Worm (Caenorhabditis elegans) whole organism, L4 larva: ENCODE results near the gene Y38E10A.17.
A peak's percentile ranks its signal among the peaks of the same experiment; 100 is the strongest.

Experiments
- F10B5.3 ChIP-seq: sonication (generic microtip); optimal IDR thresholded peaks from 2 replicates; lab custom pipeline; 2016; ENCODE audit warnings: mild to moderate bottlenecking, missing genetic modification characterization, missing compliant biosample characterization
- F26F4.8 ChIP-seq: fragments of 200-800 bp; sonication (Bioruptor generic); conservative IDR thresholded peaks from 2 replicates; pipeline ENCODE4 v1.3.6; 2022; ENCODE audit warnings: missing genetic modification characterization, missing compliant biosample characterization
- F44E2.7 ChIP-seq: fragments of 200-800 bp; sonication (Bioruptor generic); IDR thresholded peaks from 2 replicates; pipeline ENCODE4 v2.1.2; 2022; ENCODE audit warnings: missing genetic modification characterization, missing compliant biosample characterization
- R02D3.7 ChIP-seq: fragments of 150-350 bp; sonication (generic microtip); optimal IDR thresholded peaks from 3 replicates; lab custom pipeline; 2014; ENCODE audit warnings: missing biosample characterization, missing genetic modification characterization
- Y105C5A.15 ChIP-seq: fragments of 200-800 bp; sonication (Bioruptor generic); IDR thresholded peaks from 2 replicates; pipeline ENCODE4 v1.3.6; 2022; ENCODE audit warnings: missing genetic modification characterization, missing compliant biosample characterization
- Y48G9A.11 ChIP-seq: fragments of 200-800 bp; sonication (Bioruptor generic); IDR thresholded peaks from 2 replicates; pipeline ENCODE4 v1.3.6; 2022; ENCODE audit warnings: missing genetic modification reagents, missing genetic modification characterization, missing compliant biosample characterization
- aha-1 ChIP-seq: fragments of 150-350 bp; peaks from one replicate; lab custom pipeline; 2014; ENCODE audit warnings: missing biosample characterization, missing genetic modification characterization
- aly-2 ChIP-seq: sonication (generic microtip); optimal IDR thresholded peaks from 2 replicates; lab custom pipeline; 2018; ENCODE audit warnings: missing biosample characterization, missing genetic modification characterization
- ceh-28 ChIP-seq: fragments of 150-350 bp; optimal IDR thresholded peaks from 2 replicates; lab custom pipeline; 2014; ENCODE audit warnings: missing biosample characterization, missing genetic modification reagents, missing genetic modification characterization
- ceh-44 ChIP-seq: fragments of 200-800 bp; sonication (Bioruptor generic); IDR thresholded peaks from 2 replicates; pipeline ENCODE4 v1.3.6; 2022; ENCODE audit warnings: missing genetic modification reagents, missing genetic modification characterization, missing compliant biosample characterization
- ceh-62 ChIP-seq: sonication (generic microtip); optimal IDR thresholded peaks from 2 replicates; lab custom pipeline; 2017; ENCODE audit warnings: missing biosample characterization, missing genetic modification characterization
- daf-16 ChIP-seq, 3 experiments: sonication (generic microtip); optimal IDR thresholded peaks; 2 replicates each; lab custom pipeline; 2016 to 2017; ENCODE audit warnings: missing genetic modification characterization in 3 of 3, missing genetic modification reagents in 3 of 3, mild to moderate bottlenecking in 2 of 3, missing compliant biosample characterization in 2 of 3, missing biosample characterization in 1 of 3, moderate library complexity in 1 of 3
- dmd-8 ChIP-seq: fragments of 200-800 bp; sonication (Bioruptor generic); IDR thresholded peaks from 2 replicates; pipeline ENCODE4 v1.3.6; 2022; ENCODE audit warnings: missing genetic modification characterization, missing compliant biosample characterization
- dmd-9 ChIP-seq: fragments of 200-800 bp; sonication (Bioruptor generic); IDR thresholded peaks from 2 replicates; pipeline ENCODE4 v1.3.6; 2022; ENCODE audit warnings: missing genetic modification reagents, missing genetic modification characterization, missing compliant biosample characterization
- dpl-1 ChIP-seq: fragments of 150-350 bp; optimal IDR thresholded peaks from 2 replicates; lab custom pipeline; 2014; ENCODE audit warnings: missing biosample characterization, missing genetic modification reagents, missing genetic modification characterization
- egl-43 ChIP-seq: fragments of 200-800 bp; sonication (Bioruptor generic); IDR thresholded peaks from 2 replicates; pipeline ENCODE4 v1.3.6; 2022; ENCODE audit warnings: missing genetic modification reagents, missing genetic modification characterization, missing compliant biosample characterization
- hmg-1.1 ChIP-seq: fragments of 200-800 bp; sonication (Bioruptor generic); IDR thresholded peaks from 2 replicates; pipeline ENCODE4 v1.3.6; 2022; ENCODE audit warnings: missing genetic modification reagents, missing genetic modification characterization, missing compliant biosample characterization
- lim-7 ChIP-seq: fragments of 200-800 bp; sonication (Bioruptor generic); IDR thresholded peaks from 2 replicates; pipeline ENCODE4 v1.3.6; 2022; ENCODE audit warnings: missing genetic modification characterization, missing compliant biosample characterization
- lin-15B ChIP-seq: fragments of 150-350 bp; sonication (generic microtip); optimal IDR thresholded peaks from 3 replicates; lab custom pipeline; 2014; ENCODE audit warnings: missing biosample characterization, missing genetic modification characterization
- lin-29 ChIP-seq: fragments of 200-800 bp; sonication (Bioruptor generic); IDR thresholded peaks from 2 replicates; pipeline ENCODE4 v1.3.6; 2022; ENCODE audit warnings: missing genetic modification reagents, missing genetic modification characterization, missing compliant biosample characterization
- lin-39 ChIP-seq: fragments of 150-350 bp; optimal IDR thresholded peaks from 2 replicates; lab custom pipeline; 2014; ENCODE audit warnings: missing biosample characterization, missing genetic modification reagents, missing genetic modification characterization
- lsy-2 ChIP-seq, 2 experiments: fragments of 150-350 bp in 1 of 2; sonication (generic microtip) in 1 of 2; optimal IDR thresholded peaks; 2 replicates each; lab custom pipeline; 2014 to 2017; ENCODE audit warnings: missing biosample characterization in 2 of 2, missing genetic modification characterization in 2 of 2
- mep-1 ChIP-seq: fragments of 150-350 bp; sonication (generic microtip); optimal IDR thresholded peaks from 3 replicates; lab custom pipeline; 2014; ENCODE audit warnings: missing biosample characterization, missing genetic modification characterization
- nhr-237 ChIP-seq: sonication (generic microtip); optimal IDR thresholded peaks from 2 replicates; lab custom pipeline; 2017; ENCODE audit warnings: missing biosample characterization, missing genetic modification characterization
- nhr-28 ChIP-seq: fragments of 150-350 bp; optimal IDR thresholded peaks from 2 replicates; lab custom pipeline; 2014; ENCODE audit warnings: missing biosample characterization, missing genetic modification characterization
- nhr-42 ChIP-seq: fragments of 200-800 bp; sonication (Bioruptor generic); IDR thresholded peaks from 2 replicates; pipeline ENCODE4 v1.3.6; 2022; ENCODE audit warnings: missing genetic modification characterization, missing compliant biosample characterization
- nhr-6 ChIP-seq: fragments of 150-350 bp; optimal IDR thresholded peaks from 2 replicates; lab custom pipeline; 2014; ENCODE audit warnings: missing biosample characterization, missing genetic modification characterization
- nhr-76 ChIP-seq: fragments of 150-350 bp; optimal IDR thresholded peaks from 2 replicates; lab custom pipeline; 2014; ENCODE audit warnings: missing biosample characterization, missing genetic modification characterization
- nhr-77 ChIP-seq: fragments of 150-350 bp; optimal IDR thresholded peaks from 2 replicates; lab custom pipeline; 2014; ENCODE audit warnings: missing biosample characterization, missing genetic modification characterization
- set-16 ChIP-seq: fragments of 200-800 bp; sonication (Bioruptor generic); IDR thresholded peaks from 2 replicates; pipeline ENCODE4 v1.3.6; 2022; ENCODE audit warnings: missing genetic modification reagents, missing genetic modification characterization, missing compliant biosample characterization
- skn-1 ChIP-seq: fragments of 150-350 bp; optimal IDR thresholded peaks from 2 replicates; lab custom pipeline; 2014; ENCODE audit warnings: missing biosample characterization, missing genetic modification characterization
- tag-97 ChIP-seq: fragments of 200-800 bp; sonication (Bioruptor generic); IDR thresholded peaks from 2 replicates; pipeline ENCODE4 v1.3.6; 2022; ENCODE audit warnings: missing genetic modification characterization, missing compliant biosample characterization
- unc-130 ChIP-seq: sonication (generic microtip); optimal IDR thresholded peaks from 2 replicates; lab custom pipeline; 2016; ENCODE audit warnings: missing genetic modification reagents, missing genetic modification characterization, missing compliant biosample characterization
- unc-62 ChIP-seq, 3 experiments: fragments of 150-350 bp in 1 of 3; sonication (generic microtip); optimal IDR thresholded peaks in 2 of 3; peaks in 1 of 3; 1 replicate in 1 of 3; 2 replicates in 2 of 3; lab custom pipeline; 2014 to 2017; ENCODE audit warnings: missing biosample characterization in 3 of 3, missing genetic modification characterization in 3 of 3, missing genetic modification reagents in 3 of 3, missing genotype in 1 of 3
- zip-11 ChIP-seq: fragments of 200-800 bp; sonication (Bioruptor generic); IDR thresholded peaks from 2 replicates; pipeline ENCODE4 v1.3.6; 2022; ENCODE audit warnings: missing genetic modification characterization, missing compliant biosample characterization
- ztf-11 ChIP-seq: fragments of 150-350 bp; optimal IDR thresholded peaks from 2 replicates; lab custom pipeline; 2014; ENCODE audit warnings: missing biosample characterization, missing genetic modification characterization

Y38E10A.17 gene

DNA sequence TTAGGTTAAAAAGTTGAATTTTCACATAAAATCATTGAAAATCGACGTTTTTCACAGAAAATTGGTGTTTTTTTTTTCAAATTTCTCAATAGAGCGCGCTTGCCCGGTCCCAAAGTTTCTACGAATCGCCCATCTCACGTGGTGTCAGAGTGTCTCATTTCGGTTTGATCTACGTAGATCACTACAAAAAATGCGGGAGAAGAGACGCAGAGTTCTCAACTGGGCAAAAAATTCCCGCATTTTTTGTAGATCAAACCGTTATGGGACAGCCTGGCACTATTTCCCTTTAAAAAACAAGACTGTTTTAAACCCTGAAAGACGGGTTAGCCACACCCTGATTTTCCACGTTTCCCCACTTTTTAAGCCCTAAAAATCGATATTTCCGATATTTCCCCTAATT, 37.3 kb upstream of the Y38E10A.17 start:
- TF ChIP-seq F10B5.3 (tag; lab: Kevin White, UChicago) = no peak
- TF ChIP-seq unc-62 (GFP tag; optimal IDR thresholded peaks at IDR 0.05 in 1 of 2; lab: Kevin White, UChicago) = peak in 1 of 2 experiments; percentile 48
- TF ChIP-seq unc-62 (tag; optimal IDR thresholded peaks at IDR 0.05; lab: Kevin White, UChicago) = no peak
- TF ChIP-seq, all 104 proteins: peak for 1

DNA sequence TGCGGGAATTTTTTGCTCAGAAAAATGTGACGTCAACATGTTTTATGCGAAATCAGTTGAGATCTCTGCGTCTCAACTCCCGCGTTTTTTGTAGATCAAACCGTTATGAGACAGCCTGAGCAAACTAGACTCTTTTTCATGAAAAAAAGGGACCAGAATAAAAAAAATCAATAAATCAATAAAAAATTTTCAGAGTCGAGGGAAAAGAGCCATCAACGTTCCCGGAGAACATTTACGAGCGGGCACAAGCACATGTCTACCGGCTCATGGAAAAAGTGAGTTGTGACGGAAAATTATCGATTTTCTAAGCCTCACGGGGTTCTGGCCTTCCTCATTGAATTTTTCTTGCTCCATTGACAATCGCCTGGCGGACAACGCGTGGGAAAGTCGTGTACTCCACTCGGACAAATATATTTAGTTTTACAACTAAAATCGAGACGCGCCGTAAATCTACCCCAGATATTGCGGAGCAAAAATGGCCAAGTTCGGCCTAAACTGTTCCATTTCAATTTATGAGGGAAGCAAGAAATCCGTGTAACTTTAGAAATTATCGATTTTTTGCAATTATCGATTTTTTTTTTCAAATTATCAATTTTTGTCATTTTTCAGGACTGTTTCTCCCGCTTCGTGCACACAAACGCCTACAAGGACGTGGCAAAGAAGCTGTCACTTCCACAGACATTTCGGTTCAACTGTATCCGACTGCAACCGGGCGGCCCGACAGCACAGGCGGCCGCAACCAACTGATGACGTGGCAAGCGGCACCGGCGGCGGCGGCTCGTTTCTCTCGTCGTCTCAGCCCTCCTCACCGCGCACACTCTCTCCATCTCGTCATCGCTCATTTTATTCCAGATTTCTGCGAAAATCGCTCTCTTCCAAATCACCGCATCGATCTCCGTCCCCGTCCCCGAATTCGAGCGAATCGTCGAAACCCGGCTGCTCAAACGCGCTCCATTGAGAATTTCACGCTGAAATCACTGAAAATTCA, 36.6 kb upstream of the Y38E10A.17 start:
- TF ChIP-seq dpl-1 (no peak), nhr-237 (tag; lab: Kevin White, UChicago) (no peak), nhr-6 (tag; lab: Kevin White, UChicago) (no peak), daf-16 (GFP tag; optimal IDR thresholded peaks at IDR 0.05; lab: Kevin White, UChicago) (no peak), daf-16 (tag; optimal IDR thresholded peaks at IDR 0.05; lab: Kevin White, UChicago) (no peak), ceh-44 (no peak), dmd-9 (GFP tag; lab: Robert Waterston, UW) (no peak), lin-15B (tag; lab: Kevin White, UChicago) (no peak), ceh-62 (tag; lab: Kevin White, UChicago) (no peak), ceh-28 (tag; lab: Kevin White, UChicago) (peak; percentile 86), R02D3.7 (tag; lab: Kevin White, UChicago) (no peak), nhr-28 (tag; lab: Kevin White, UChicago) (no peak), egl-43 (GFP tag; lab: Robert Waterston, UW) (peak; percentile 51; the same call in 1 of the 2 replicates), ztf-11 (tag; lab: Kevin White, UChicago) (no peak), zip-11 (GFP tag; lab: Robert Waterston, UW) (no peak), hmg-1.1 (GFP tag; lab: Robert Waterston, UW) (0 out of 2 replicates have a peak, but pooled peaks have one; percentile 17), set-16 (GFP tag; lab: Robert Waterston, UW) (peak; percentile 94), nhr-42 (GFP tag; lab: Robert Waterston, UW) (no peak), F44E2.7 (GFP tag; lab: Robert Waterston, UW) (no peak), tag-97 (GFP tag; lab: Robert Waterston, UW) (no peak), lsy-2 (tag; optimal IDR thresholded peaks at IDR 0.05; lab: Kevin White, UChicago) (no peak), F26F4.8 (GFP tag; lab: Robert Waterston, UW) (no peak), nhr-77 (no peak), skn-1 (tag; lab: Kevin White, UChicago) (no peak), nhr-76 (tag; lab: Kevin White, UChicago) (no peak), lin-29 (GFP tag; lab: Robert Waterston, UW) (no peak), lim-7 (GFP tag; lab: Robert Waterston, UW) (peak; percentile 33; the same call in 1 of the 2 replicates)

DNA sequence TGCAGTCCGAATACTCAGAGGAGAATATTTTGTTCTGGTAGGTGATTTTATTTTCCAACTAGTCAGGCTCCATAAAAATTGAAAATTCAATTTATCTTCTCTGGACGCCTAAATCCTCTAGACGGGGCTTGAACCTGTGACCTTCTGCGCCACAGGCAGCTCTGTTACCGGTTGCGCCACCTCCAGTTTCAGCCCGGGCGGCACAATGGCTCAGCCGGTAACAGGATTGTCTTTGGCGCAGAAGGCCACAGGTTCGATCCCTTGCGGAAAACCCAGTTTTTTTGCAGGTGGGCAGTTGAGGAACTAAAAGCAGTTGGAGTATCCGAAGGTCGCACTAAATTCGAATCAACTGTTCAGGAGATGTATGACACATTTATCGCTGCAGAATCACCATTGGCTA, 35.3 kb upstream of the Y38E10A.17 start:
- peak; percentile 85 for TF ChIP-seq aha-1 (tag; lab: Kevin White, UChicago)
- no peak for TF ChIP-seq lin-39
- TF ChIP-seq Y48G9A.11 = peak; percentile 48; the same call in 1 of the 2 replicates
- 0 out of 2 replicates have a peak, but pooled peaks have one; percentile 11 for TF ChIP-seq Y105C5A.15 (GFP tag; lab: Robert Waterston, UW)
- no peak for TF ChIP-seq mep-1 (tag; lab: Kevin White, UChicago)
- peak; percentile 60 for TF ChIP-seq set-16 (GFP tag; lab: Robert Waterston, UW)
- no peak for TF ChIP-seq unc-130 (GFP tag; lab: Kevin White, UChicago)

DNA sequence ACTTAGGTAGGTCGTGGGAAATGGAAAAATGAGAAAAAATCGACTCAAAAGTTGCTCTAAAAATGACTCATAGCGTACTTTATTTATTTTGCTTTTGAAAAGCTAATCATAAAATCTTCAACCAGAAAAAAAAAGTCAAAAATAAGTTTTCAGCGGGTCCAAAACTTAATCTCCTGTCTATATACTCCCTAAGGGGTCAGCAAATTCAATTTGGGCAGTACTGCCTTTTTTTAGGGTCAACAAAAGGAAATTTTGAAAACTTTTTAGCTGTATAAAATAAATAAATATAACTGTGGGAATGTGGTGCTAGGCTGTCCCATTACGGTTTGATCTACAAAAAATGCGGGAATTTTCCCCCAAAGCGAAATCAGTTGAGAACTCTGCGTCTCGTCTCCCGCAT, 34.7 kb upstream of the Y38E10A.17 start:
- TF ChIP-seq Y48G9A.11 (no peak), dmd-8 (GFP tag; lab: Robert Waterston, UW) (no peak), aly-2 (tag; lab: Kevin White, UChicago) (no peak), hmg-1.1 (GFP tag; lab: Robert Waterston, UW) (no peak)
